Fruit fly (Drosophila melanogaster): Measurements from ENCODE around the gene sip2.
A peak's percentile ranks its signal among the peaks of the same experiment; 100 is the strongest.

sip2 gene

dm6 chr2L:6968013-6968517 is 4.2 kb upstream of the sip2 start (continued):
- TF ChIP-seq Fer2 (tag; optimal IDR thresholded peaks at IDR 0.05) = no peak
- 0 out of 2 replicates have a peak, but pooled peaks have one; percentile 34 for TF ChIP-seq Nf-YA (GFP tag; IDR thresholded peaks at IDR 0.05)
- TF ChIP-seq zfh2 (GFP tag; optimal IDR thresholded peaks at IDR 0.05) = peak; percentile 45
- TF ChIP-seq Opbp (GFP tag; IDR thresholded peaks at IDR 0.05; ENCODE audit: partially characterized antibody) = peak; percentile 76
- TF ChIP-seq CG31365 (tag; optimal IDR thresholded peaks at IDR 0.05) = peak; percentile 20
- peak; percentile 89 for TF ChIP-seq CTCF (GFP tag; optimal IDR thresholded peaks at IDR 0.05)
- TF ChIP-seq CG16815 (GFP tag; optimal IDR thresholded peaks at IDR 0.05) = no peak
- TF ChIP-seq gcm2 (GFP tag; optimal IDR thresholded peaks at IDR 0.05) = no peak
- TF ChIP-seq Gsc (GFP tag; IDR thresholded peaks at IDR 0.05) = no peak
- peak; percentile 53 for TF ChIP-seq CG10979 (tag; optimal IDR thresholded peaks at IDR 0.05)
- TF ChIP-seq Bteb2 (GFP tag; optimal IDR thresholded peaks at IDR 0.05) = peak; percentile 42
- TF ChIP-seq ftz-f1 (GFP tag; optimal IDR thresholded peaks at IDR 0.05) = no peak
- TF ChIP-seq tin (GFP tag; optimal IDR thresholded peaks at IDR 0.05) = peak; percentile 38
- TF ChIP-seq CG18764 (GFP tag; optimal IDR thresholded peaks at IDR 0.05) = no peak
- no peak for TF ChIP-seq emc (GFP tag; optimal IDR thresholded peaks at IDR 0.05)
- TF ChIP-seq Dip3 (GFP tag; optimal IDR thresholded peaks at IDR 0.05) = no peak
- no peak for TF ChIP-seq h (optimal IDR thresholded peaks at IDR 0.05)
- peak; percentile 22; the same call in 1 of the 2 replicates for TF ChIP-seq CG11085 (GFP tag; IDR thresholded peaks at IDR 0.05)
- peak in 1 of 2 experiments; percentile 36 for TF ChIP-seq Hr51 (GFP tag; optimal IDR thresholded peaks at IDR 0.05)
- no peak for TF ChIP-seq Hmx (GFP tag; optimal IDR thresholded peaks at IDR 0.05)
- peak; percentile 37 for TF ChIP-seq Side (GFP tag; optimal IDR thresholded peaks at IDR 0.05)
- TF ChIP-seq NC2β (GFP tag; optimal IDR thresholded peaks at IDR 0.05) = peak; percentile 52
- TF ChIP-seq CG16813 (GFP tag; IDR thresholded peaks at IDR 0.05; ENCODE audit: partially characterized antibody) = peak; percentile 5
- TF ChIP-seq CG10565 (GFP tag; optimal IDR thresholded peaks at IDR 0.05) = no peak
- TF ChIP-seq pnt (GFP tag; optimal IDR thresholded peaks at IDR 0.05) = no peak
- no peak; the same call in 1 of the 2 replicates for TF ChIP-seq sob (GFP tag; IDR thresholded peaks at IDR 0.05)
- peak; percentile 30 for TF ChIP-seq CG4617 (GFP tag; optimal IDR thresholded peaks at IDR 0.05; ENCODE audit: borderline replicate concordance)
- no peak for TF ChIP-seq Elba2 (GFP tag; optimal IDR thresholded peaks at IDR 0.05)
- no peak for TF ChIP-seq CG12104 (GFP tag; optimal IDR thresholded peaks at IDR 0.05)
- TF ChIP-seq CG43689 (GFP tag; IDR thresholded peaks at IDR 0.05) = no peak
- peak; percentile 24 for TF ChIP-seq BtbVII (GFP tag; optimal IDR thresholded peaks at IDR 0.05)
- TF ChIP-seq kah (GFP tag; optimal IDR thresholded peaks at IDR 0.05) = no peak
- peak; percentile 40 for TF ChIP-seq az2 (GFP tag; optimal IDR thresholded peaks at IDR 0.05)
- no peak for TF ChIP-seq Usf (GFP tag; optimal IDR thresholded peaks at IDR 0.05)
- TF ChIP-seq Hr3 (GFP tag; optimal IDR thresholded peaks at IDR 0.05) = no peak
- no peak for TF ChIP-seq CG7357 (GFP tag; IDR thresholded peaks at IDR 0.05)
- TF ChIP-seq Oaz (GFP tag; IDR thresholded peaks at IDR 0.05) = no peak
- peak; percentile 75 for TF ChIP-seq Bgb (GFP tag; IDR thresholded peaks at IDR 0.05; ENCODE audit: partially characterized antibody)
- no peak for TF ChIP-seq fd3F (GFP tag; optimal IDR thresholded peaks at IDR 0.05)
- TF ChIP-seq CG32532 (GFP tag; IDR thresholded peaks at IDR 0.05) = peak; percentile 20; the same call in 1 of the 2 replicates
- TF ChIP-seq cas (GFP tag; IDR thresholded peaks at IDR 0.05) = no peak
- no peak for TF ChIP-seq Hand (GFP tag; optimal IDR thresholded peaks at IDR 0.05)
- no peak for TF ChIP-seq ham (GFP tag; IDR thresholded peaks at IDR 0.05)
- no peak for TF ChIP-seq CG18599 (GFP tag; optimal IDR thresholded peaks at IDR 0.05)
- no peak for TF ChIP-seq CG17385 (GFP tag; optimal IDR thresholded peaks at IDR 0.05)
- 0 out of 2 replicates have a peak, but pooled peaks have one; percentile 16 for TF ChIP-seq CG3847 (GFP tag; IDR thresholded peaks at IDR 0.05)
- TF ChIP-seq CG6791 (GFP tag; IDR thresholded peaks at IDR 0.05; ENCODE audit: partially characterized antibody) = peak; percentile 66
- 0 out of 2 replicates have a peak, but pooled peaks have one; percentile 6 for TF ChIP-seq CG31224 (GFP tag; IDR thresholded peaks at IDR 0.05)
- peak; percentile 86 for TF ChIP-seq CG7928 (GFP tag; optimal IDR thresholded peaks at IDR 0.05)
- peak; percentile 13 for TF ChIP-seq eyg (GFP tag; optimal IDR thresholded peaks at IDR 0.05)
- TF ChIP-seq Antp (GFP tag; optimal IDR thresholded peaks at IDR 0.05) = peak; percentile 56
- no peak for TF ChIP-seq CG7745 (tag; optimal IDR thresholded peaks at IDR 0.05)

All from whole organism, embryonic.